Fruit fly (Drosophila melanogaster): Measurements from ENCODE around the gene CG9121.

CG9121 gene

DNA sequence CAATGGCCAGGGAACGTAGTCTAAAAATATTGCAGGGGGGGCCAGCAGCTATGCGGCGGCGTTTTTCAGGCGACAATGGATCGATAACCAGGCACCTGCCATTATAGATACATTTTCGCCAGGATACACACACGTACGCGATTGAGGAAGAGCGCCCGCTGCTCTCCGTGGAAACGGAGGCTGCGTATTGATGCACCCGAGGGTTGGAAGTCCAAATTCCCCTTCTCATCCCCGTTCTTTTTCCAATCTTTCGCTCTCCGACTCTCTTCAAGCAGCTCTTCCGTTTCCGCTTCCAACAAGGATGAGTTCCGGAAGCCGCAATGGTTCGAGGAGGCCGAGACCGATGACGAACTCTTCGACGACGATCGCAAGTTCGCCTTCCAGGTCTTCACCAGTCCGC, 45.9 kb upstream of the CG9121 start (continued):
- TF ChIP-seq HLHmδ (GFP tag; optimal IDR thresholded peaks at IDR 0.05) (peak; percentile 90), D19A (tag; optimal IDR thresholded peaks at IDR 0.05) (no peak), Six4 (GFP tag; optimal IDR thresholded peaks at IDR 0.05) (no peak), Sry-β (GFP tag; optimal IDR thresholded peaks at IDR 0.05) (no peak), CG15514 (GFP tag; optimal IDR thresholded peaks at IDR 0.05) (peak; percentile 82), CG6854 (GFP tag; optimal IDR thresholded peaks at IDR 0.05) (peak; percentile 81), CG1024 (GFP tag; IDR thresholded peaks at IDR 0.05) (no peak), CrebB (tag; optimal IDR thresholded peaks at IDR 0.05) (peak; percentile 33), Meics (GFP tag; optimal IDR thresholded peaks at IDR 0.05) (peak; percentile 69), CG16813 (GFP tag; IDR thresholded peaks at IDR 0.05; ENCODE audit: partially characterized antibody) (no peak), CG17568 (GFP tag; optimal IDR thresholded peaks at IDR 0.05) (peak; percentile 24), CG17385 (GFP tag; optimal IDR thresholded peaks at IDR 0.05) (peak; percentile 36), zen (tag; optimal IDR thresholded peaks at IDR 0.05) (no peak), twi (tag; optimal IDR thresholded peaks at IDR 0.05) (no peak), BtbVII (GFP tag; optimal IDR thresholded peaks at IDR 0.05) (peak; percentile 58), zfh1 (GFP tag; IDR thresholded peaks at IDR 0.05) (no peak), Atf-2 (GFP tag; optimal IDR thresholded peaks at IDR 0.05) (no peak), CG6654 (GFP tag; optimal IDR thresholded peaks at IDR 0.05) (no peak), hbn (GFP tag; IDR thresholded peaks at IDR 0.05; ENCODE audit: partially characterized antibody) (no peak), ara (GFP tag; IDR thresholded peaks at IDR 0.05) (no peak), CG12071 (GFP tag; optimal IDR thresholded peaks at IDR 0.05) (peak; percentile 86), CG7357 (GFP tag; IDR thresholded peaks at IDR 0.05) (no peak), zf30C (GFP tag; optimal IDR thresholded peaks at IDR 0.05) (no peak), ac (GFP tag; optimal IDR thresholded peaks at IDR 0.05) (peak; percentile 16), sim (GFP tag; IDR thresholded peaks at IDR 0.05) (peak; percentile 55; the same call in 1 of the 2 replicates), Ets65A (GFP tag) (no peak), Fer2 (tag; optimal IDR thresholded peaks at IDR 0.05) (no peak), CG6813 (GFP tag; optimal IDR thresholded peaks at IDR 0.05) (peak; percentile 89), CG10431 (GFP tag; optimal IDR thresholded peaks at IDR 0.05) (peak; percentile 52), odd (GFP tag; optimal IDR thresholded peaks at IDR 0.05) (peak; percentile 66), zen2 (GFP tag; IDR thresholded peaks at IDR 0.05; ENCODE audit: partially characterized antibody) (no peak), chm (GFP tag; IDR thresholded peaks at IDR 0.05) (no peak), pfk (GFP tag; optimal IDR thresholded peaks at IDR 0.05) (peak; percentile 73), onecut (GFP tag; IDR thresholded peaks at IDR 0.05) (peak; percentile 98), shn (GFP tag; optimal IDR thresholded peaks at IDR 0.05) (no peak), CG13894 (tag; optimal IDR thresholded peaks at IDR 0.05) (peak; percentile 61), B-H2 (GFP tag; optimal IDR thresholded peaks at IDR 0.05) (peak; percentile 64), Oli (tag; optimal IDR thresholded peaks at IDR 0.05) (no peak), CG9932 (GFP tag; IDR thresholded peaks at IDR 0.05) (no peak), Lpt (GFP tag; optimal IDR thresholded peaks at IDR 0.05) (no peak), Eip74EF (GFP tag; optimal IDR thresholded peaks at IDR 0.05) (no peak), E2f2 (GFP tag; IDR thresholded peaks at IDR 0.05) (no peak), Antp (GFP tag; optimal IDR thresholded peaks at IDR 0.05) (no peak), ham (GFP tag; IDR thresholded peaks at IDR 0.05) (no peak), CG31388 (GFP tag; optimal IDR thresholded peaks at IDR 0.05) (no peak), E2f1 (GFP tag; IDR thresholded peaks at IDR 0.05) (no peak)

Data from whole organism, embryonic.